Fruit fly (Drosophila melanogaster) Kc167 (cell line): ENCODE measurements around the gene mnd.

Experiments used
- Sin3A ChIP-seq: fragments of >200 bp; optimal IDR thresholded peaks from 2 replicates; lab custom pipeline; 2018; ENCODE audit warnings: missing external identifiers
- h ChIP-seq: fragments of >200 bp; optimal IDR thresholded peaks from 3 replicates; lab custom pipeline; 2018; ENCODE audit warnings: missing external identifiers
- insv ChIP-seq: fragments of >200 bp; optimal IDR thresholded peaks from 3 replicates; lab custom pipeline; 2018; ENCODE audit warnings: missing external identifiers
- psq ChIP-seq: fragments of >200 bp; optimal IDR thresholded peaks from 2 replicates; lab custom pipeline; 2017; ENCODE audit warnings: missing external identifiers
- ttk ChIP-seq: sonication (Bioruptor generic); optimal IDR thresholded peaks from 2 replicates; lab custom pipeline; 2017; ENCODE audit warnings: missing external identifiers

dm6 chr3L:14960549-14960948 lies 24.4 kb upstream of the mnd start:
- no peak for TF ChIP-seq Sin3A
- no peak for TF ChIP-seq h (lab: Kevin White, UChicago)
- no peak for TF ChIP-seq insv (lab: Kevin White, UChicago)
- no peak for TF ChIP-seq ttk (lab: Kevin White, UChicago)
- TF ChIP-seq psq (lab: Kevin White, UChicago), result no peak
